Fruit fly (Drosophila melanogaster) whole organism, embryonic: ENCODE data around the gene CG18269.

ENCODE experiments used
- Ada2b ChIP-seq: fragments of 200-800 bp; sonication (Bioruptor generic); IDR thresholded peaks from 2 replicates; pipeline ENCODE4 v1.3.6; 2022; ENCODE audit warnings: missing biosample characterization, missing genetic modification characterization
- Bgb ChIP-seq: fragments of 200-800 bp; sonication (Bioruptor generic); IDR thresholded peaks from 2 replicates; pipeline ENCODE4 v1.3.6; 2022; ENCODE audit warnings: missing biosample characterization, missing genetic modification characterization; ENCODE audit not compliant: partially characterized antibody
- CG10274 ChIP-seq: fragments of 200-800 bp; sonication (Bioruptor generic); optimal IDR thresholded peaks from 3 replicates; lab custom pipeline; 2017; ENCODE audit warnings: missing biosample characterization, mild to moderate bottlenecking, missing genetic modification characterization
- CG10321 ChIP-seq: fragments of 200-800 bp; sonication (Bioruptor generic); IDR thresholded peaks from 2 replicates; pipeline ENCODE4 v1.3.6; 2022; ENCODE audit warnings: missing biosample characterization, missing genetic modification characterization
- CG10462 ChIP-seq: fragments of 200-800 bp; sonication (Bioruptor generic); optimal IDR thresholded peaks from 2 replicates; lab custom pipeline; 2016; ENCODE audit warnings: missing biosample characterization, missing genetic modification characterization
- CG11456 ChIP-seq: fragments of 200-800 bp; sonication (Bioruptor generic); IDR thresholded peaks from 3 replicates; pipeline ENCODE4 v1.3.6; 2022; ENCODE audit warnings: missing biosample characterization, missing genetic modification characterization
- CG11723 ChIP-seq: fragments of 200-800 bp; sonication (Bioruptor generic); optimal IDR thresholded peaks from 2 replicates; lab custom pipeline; 2017; ENCODE audit warnings: missing biosample characterization, mild to moderate bottlenecking, missing genetic modification characterization
- CG12219 ChIP-seq: fragments of 200-800 bp; sonication (Bioruptor generic); optimal IDR thresholded peaks from 3 replicates; lab custom pipeline; 2018; ENCODE audit warnings: missing biosample characterization, mild to moderate bottlenecking, missing genetic modification characterization
- CG12391 ChIP-seq: fragments of 200-800 bp; sonication (Bioruptor generic); optimal IDR thresholded peaks from 3 replicates; lab custom pipeline; 2018; ENCODE audit warnings: missing biosample characterization, mild to moderate bottlenecking, missing genetic modification characterization, moderate library complexity
- CG14050 ChIP-seq: fragments of 200-800 bp; sonication (Bioruptor generic); IDR thresholded peaks from 3 replicates; pipeline ENCODE4 v1.3.6; 2022; ENCODE audit warnings: missing biosample characterization, missing genetic modification characterization
- CG14965 ChIP-seq: fragments of 200-800 bp; sonication (Bioruptor generic); optimal IDR thresholded peaks from 2 replicates; lab custom pipeline; 2016; ENCODE audit warnings: missing biosample characterization, missing genetic modification characterization, borderline replicate concordance
- CG17186 ChIP-seq: fragments of 200-800 bp; sonication (Bioruptor generic); optimal IDR thresholded peaks from 3 replicates; lab custom pipeline; 2017; ENCODE audit warnings: missing biosample characterization, missing genetic modification reagents, missing genetic modification characterization
- CG2712 ChIP-seq: fragments of 200-800 bp; optimal IDR thresholded peaks from 3 replicates; lab custom pipeline; 2019; ENCODE audit warnings: missing biosample characterization, mild to moderate bottlenecking, missing genetic modification characterization, moderate library complexity
- CG2889 ChIP-seq: fragments of 200-800 bp; sonication (Bioruptor generic); IDR thresholded peaks from 3 replicates; pipeline ENCODE4 v1.3.6; 2022; ENCODE audit warnings: missing biosample characterization, missing genetic modification characterization
- CG31365 ChIP-seq: fragments of 200-800 bp; sonication (Bioruptor generic); optimal IDR thresholded peaks from 2 replicates; lab custom pipeline; 2018; ENCODE audit warnings: missing biosample characterization, mild to moderate bottlenecking, missing genetic modification characterization
- CG32532 ChIP-seq: fragments of 200-800 bp; sonication (Bioruptor generic); IDR thresholded peaks from 2 replicates; pipeline ENCODE4 v1.3.6; 2022; ENCODE audit warnings: missing biosample characterization, missing genetic modification characterization
- CG3847 ChIP-seq: fragments of 200-800 bp; sonication (Bioruptor generic); IDR thresholded peaks from 2 replicates; pipeline ENCODE4 v1.3.6; 2022; ENCODE audit warnings: missing biosample characterization, missing genetic modification characterization
- CG4328 ChIP-seq: fragments of 200-800 bp; sonication (Bioruptor generic); optimal IDR thresholded peaks from 3 replicates; lab custom pipeline; 2017; ENCODE audit warnings: missing biosample characterization, missing genetic modification reagents, missing genetic modification characterization
- CG4617 ChIP-seq: fragments of 200-800 bp; sonication (Bioruptor generic); optimal IDR thresholded peaks from 3 replicates; lab custom pipeline; 2016; ENCODE audit warnings: missing biosample characterization, missing genetic modification characterization, borderline replicate concordance
- CG6689 ChIP-seq: fragments of 200-800 bp; sonication (Bioruptor generic); IDR thresholded peaks from 2 replicates; pipeline ENCODE4 v1.3.6; 2022; ENCODE audit warnings: missing biosample characterization, missing genetic modification characterization
- CG7786 ChIP-seq: fragments of 200-800 bp; sonication (Bioruptor generic); optimal IDR thresholded peaks from 2 replicates; lab custom pipeline; 2016; ENCODE audit warnings: missing biosample characterization, missing genetic modification characterization
- CG7928 ChIP-seq: fragments of 200-800 bp; sonication (Bioruptor generic); optimal IDR thresholded peaks from 2 replicates; lab custom pipeline; 2017; ENCODE audit warnings: missing biosample characterization, mild to moderate bottlenecking, missing genetic modification characterization
- CG9215 ChIP-seq: fragments of 200-800 bp; sonication (Bioruptor generic); IDR thresholded peaks from 2 replicates; pipeline ENCODE4 v1.3.6; 2022; ENCODE audit warnings: missing biosample characterization, missing genetic modification characterization
- CG9817 ChIP-seq: fragments of 200-800 bp; sonication (Bioruptor generic); optimal IDR thresholded peaks from 2 replicates; lab custom pipeline; 2018; ENCODE audit warnings: missing biosample characterization, mild to moderate bottlenecking, missing genetic modification characterization, moderate library complexity
- Camta ChIP-seq: fragments of 200-800 bp; sonication (Bioruptor generic); optimal IDR thresholded peaks from 2 replicates; lab custom pipeline; 2016; ENCODE audit warnings: missing biosample characterization, missing genetic modification characterization
- Dip3 ChIP-seq: fragments of 200-800 bp; sonication (Bioruptor generic); optimal IDR thresholded peaks from 3 replicates; lab custom pipeline; 2016; ENCODE audit warnings: missing biosample characterization, missing genetic modification characterization
- E2f2 ChIP-seq: fragments of 200-800 bp; sonication (Bioruptor generic); IDR thresholded peaks from 2 replicates; pipeline ENCODE4 v1.3.6; 2022; ENCODE audit warnings: missing biosample characterization, missing genetic modification characterization
- Fer1 ChIP-seq: fragments of 200-800 bp; sonication (Bioruptor generic); optimal IDR thresholded peaks from 2 replicates; lab custom pipeline; 2017; ENCODE audit warnings: missing biosample characterization, mild to moderate bottlenecking, missing genetic modification characterization
- HLH54F ChIP-seq: fragments of 200-800 bp; sonication (Bioruptor generic); optimal IDR thresholded peaks from 3 replicates; lab custom pipeline; 2016; ENCODE audit warnings: missing biosample characterization, missing genetic modification characterization
- HmgZ ChIP-seq: fragments of 200-800 bp; sonication (Bioruptor generic); optimal IDR thresholded peaks from 2 replicates; lab custom pipeline; 2018; ENCODE audit warnings: missing biosample characterization, mild to moderate bottlenecking, missing genetic modification characterization
- Lpt ChIP-seq: fragments of >200 bp; optimal IDR thresholded peaks from 2 replicates; lab custom pipeline; 2018; ENCODE audit warnings: missing biosample characterization, missing genetic modification characterization
- Max ChIP-seq: fragments of 200-800 bp; sonication (Bioruptor generic); optimal IDR thresholded peaks from 2 replicates; lab custom pipeline; 2016; ENCODE audit warnings: missing biosample characterization, mild to moderate bottlenecking, missing genetic modification characterization
- Six4 ChIP-seq: fragments of 200-800 bp; sonication (Bioruptor generic); optimal IDR thresholded peaks from 2 replicates; lab custom pipeline; 2016; ENCODE audit warnings: missing biosample characterization, missing genetic modification characterization
- Spps ChIP-seq: fragments of 200-800 bp; sonication (Bioruptor generic); optimal IDR thresholded peaks from 2 replicates; lab custom pipeline; 2018; ENCODE audit warnings: missing biosample characterization, mild to moderate bottlenecking, missing genetic modification characterization
- ac ChIP-seq: fragments of 200-800 bp; sonication (Bioruptor generic); optimal IDR thresholded peaks from 3 replicates; lab custom pipeline; 2017; ENCODE audit warnings: missing biosample characterization, mild to moderate bottlenecking, missing genetic modification characterization
- bowl ChIP-seq: fragments of 200-800 bp; sonication (Bioruptor generic); IDR thresholded peaks from 2 replicates; pipeline ENCODE4 v1.3.6; 2022; ENCODE audit warnings: missing biosample characterization, missing genetic modification characterization
- corto ChIP-seq: fragments of 200-800 bp; sonication (Bioruptor generic); optimal IDR thresholded peaks from 2 replicates; lab custom pipeline; 2016; ENCODE audit warnings: missing biosample characterization, mild to moderate bottlenecking, missing genetic modification characterization, moderate library complexity
- da ChIP-seq: fragments of 200-800 bp; sonication (Bioruptor generic); optimal IDR thresholded peaks from 2 replicates; lab custom pipeline; 2016; ENCODE audit warnings: missing biosample characterization, missing genetic modification characterization
- fd64A ChIP-seq: fragments of 200-800 bp; sonication (Bioruptor generic); optimal IDR thresholded peaks from 3 replicates; lab custom pipeline; 2018; ENCODE audit warnings: missing biosample characterization, mild to moderate bottlenecking, missing genetic modification characterization
- hbn ChIP-seq: fragments of 200-800 bp; sonication (Bioruptor generic); IDR thresholded peaks from 2 replicates; pipeline ENCODE4 v1.3.6; 2022; ENCODE audit warnings: missing biosample characterization, missing genetic modification characterization; ENCODE audit not compliant: partially characterized antibody
- luna ChIP-seq: fragments of 200-800 bp; sonication (Bioruptor generic); optimal IDR thresholded peaks from 2 replicates; lab custom pipeline; 2016; ENCODE audit warnings: missing biosample characterization, missing genetic modification characterization
- pb ChIP-seq: fragments of 200-800 bp; sonication (Bioruptor generic); optimal IDR thresholded peaks from 3 replicates; lab custom pipeline; 2016; ENCODE audit warnings: missing biosample characterization, missing genetic modification characterization
- pzg ChIP-seq: fragments of 200-800 bp; sonication (Bioruptor generic); optimal IDR thresholded peaks from 3 replicates; lab custom pipeline; 2018; ENCODE audit warnings: missing biosample characterization, mild to moderate bottlenecking, missing genetic modification characterization, moderate library complexity
- rib ChIP-seq: fragments of 200-800 bp; sonication (Bioruptor generic); IDR thresholded peaks from 2 replicates; pipeline ENCODE4 v1.3.6; 2022; ENCODE audit warnings: missing biosample characterization, missing genetic modification characterization
- sd ChIP-seq: fragments of 200-800 bp; sonication (Bioruptor generic); optimal IDR thresholded peaks from 3 replicates; lab custom pipeline; 2018; ENCODE audit warnings: missing biosample characterization, mild to moderate bottlenecking, missing genetic modification characterization, moderate library complexity
- sens ChIP-seq: fragments of 200-800 bp; sonication (Bioruptor generic); peaks from one replicate; lab custom pipeline; 2016; ENCODE audit warnings: missing biosample characterization, missing genetic modification characterization
- sqz ChIP-seq: fragments of 200-800 bp; sonication (Bioruptor generic); optimal IDR thresholded peaks from 3 replicates; lab custom pipeline; 2018; ENCODE audit warnings: missing biosample characterization, mild to moderate bottlenecking, missing genetic modification characterization
- tin ChIP-seq: fragments of 200-800 bp; sonication (Bioruptor generic); optimal IDR thresholded peaks from 3 replicates; lab custom pipeline; 2016; ENCODE audit warnings: missing biosample characterization, missing genetic modification characterization
- tio ChIP-seq: fragments of 200-800 bp; sonication (Bioruptor generic); optimal IDR thresholded peaks from 2 replicates; lab custom pipeline; 2017; ENCODE audit warnings: missing biosample characterization, missing genetic modification characterization, inconsistent platforms
- tx ChIP-seq: fragments of 200-800 bp; sonication (Bioruptor generic); optimal IDR thresholded peaks from 2 replicates; lab custom pipeline; 2016; ENCODE audit warnings: missing biosample characterization, missing genetic modification characterization
- usp ChIP-seq: fragments of >200 bp; optimal IDR thresholded peaks from 2 replicates; lab custom pipeline; 2017; ENCODE audit warnings: missing biosample characterization, missing genetic modification characterization
- zfh2 ChIP-seq: fragments of 200-800 bp; sonication (Bioruptor generic); optimal IDR thresholded peaks from 2 replicates; lab custom pipeline; 2016; ENCODE audit warnings: missing biosample characterization, missing genetic modification characterization

CG18269 gene

dm6 chr2L:5519846-5520384 lies 31.7 kb upstream of the CG18269 start, which contains the start of the genes CG7382 and cl:
Gene CG7382 (minus strand): TSS chr2L:5519896.
Gene cl (plus strand): TSS chr2L:5520135.
- TF ChIP-seq HmgZ (no peak), HLH54F (GFP tag; lab: Kevin White, UChicago) (peak; percentile 31), CG9817 (peak; percentile 34), CG14965 (GFP tag; lab: Kevin White, UChicago) (no peak), luna (GFP tag; lab: Kevin White, UChicago) (no peak), tin (GFP tag; lab: Kevin White, UChicago) (peak; percentile 45), sqz (GFP tag; lab: Kevin White, UChicago) (peak; percentile 65), CG17186 (GFP tag; lab: Kevin White, UChicago) (peak; percentile 20), ac (GFP tag; lab: Kevin White, UChicago) (no peak), usp (GFP tag; lab: Kevin White, UChicago) (no peak), CG10462 (no peak), pb (GFP tag; lab: Kevin White, UChicago) (no peak), hbn (no peak), Dip3 (GFP tag; lab: Kevin White, UChicago) (no peak), Spps (tag; lab: Kevin White, UChicago) (no peak), CG11723 (GFP tag; lab: Kevin White, UChicago) (no peak), da (no peak), CG10321 (GFP tag; lab: Robert Waterston, UW) (no peak), CG7786 (GFP tag; lab: Kevin White, UChicago) (no peak), CG9215 (peak; percentile 31; the same call in 1 of the 2 replicates), E2f2 (GFP tag; lab: Robert Waterston, UW) (peak; percentile 22; the same call in 1 of the 2 replicates), corto (GFP tag; lab: Kevin White, UChicago) (no peak), bowl (GFP tag; lab: Robert Waterston, UW) (no peak), Ada2b (GFP tag; lab: Robert Waterston, UW) (no peak), CG32532 (0 out of 2 replicates have a peak, but pooled peaks have one; percentile 30), Lpt (GFP tag; lab: Kevin White, UChicago) (no peak), CG2712 (peak; percentile 62), Six4 (GFP tag; lab: Kevin White, UChicago) (no peak), Max (GFP tag; lab: Kevin White, UChicago) (peak; percentile 10), CG2889 (GFP tag; lab: Robert Waterston, UW) (no peak), CG4328 (peak; percentile 18), Bgb (GFP tag; lab: Robert Waterston, UW) (no peak; the same call in 1 of the 2 replicates), zfh2 (GFP tag; lab: Kevin White, UChicago) (peak; percentile 25), pzg (peak; percentile 50), CG4617 (GFP tag; lab: Kevin White, UChicago) (no peak), CG31365 (tag; lab: Kevin White, UChicago) (no peak), rib (GFP tag; lab: Robert Waterston, UW) (no peak), CG3847 (peak; percentile 69), Fer1 (GFP tag; lab: Kevin White, UChicago) (no peak), tx (GFP tag; lab: Kevin White, UChicago) (no peak), tio (GFP tag; lab: Kevin White, UChicago) (no peak), CG14050 (no peak), CG11456 (no peak), CG6689 (GFP tag; lab: Robert Waterston, UW) (no peak), sd (tag; lab: Kevin White, UChicago) (peak; percentile 59), sens (peak; percentile 46), Camta (GFP tag; lab: Kevin White, UChicago) (no peak), CG12391 (peak; percentile 72), CG12219 (GFP tag; lab: Kevin White, UChicago) (no peak), fd64A (GFP tag; lab: Kevin White, UChicago) (no peak), CG7928 (no peak), CG10274 (no peak)
